Worm (Caenorhabditis elegans) whole organism, early embryonic: ENCODE data around the gene F38E9.1.
"Not testable (repeated sequence)": the region's sequence is repeated elsewhere in the genome, so short reads cannot be mapped to it uniquely, and the experiment has no call there.

ENCODE experiments used
- B0310.2 ChIP-seq: sonication (generic microtip); optimal IDR thresholded peaks from 2 replicates; lab custom pipeline; 2016; ENCODE audit warnings: mild to moderate bottlenecking, missing genetic modification characterization, missing compliant biosample characterization
- F13C5.2 ChIP-seq: sonication (generic microtip); optimal IDR thresholded peaks from 2 replicates; lab custom pipeline; 2017; ENCODE audit warnings: mild to moderate bottlenecking, missing genetic modification characterization, inconsistent platforms, missing compliant biosample characterization
- aly-1 ChIP-seq: sonication (generic microtip); optimal IDR thresholded peaks from 2 replicates; lab custom pipeline; 2016; ENCODE audit warnings: missing genetic modification characterization, missing compliant biosample characterization
- ama-1 ChIP-seq: fragments of 150-350 bp; optimal IDR thresholded peaks from 2 replicates; lab custom pipeline; 2014
- ceh-13 ChIP-seq: fragments of 200-800 bp; sonication (Bioruptor generic); optimal IDR thresholded peaks from 2 replicates; lab custom pipeline; 2018; ENCODE audit warnings: mild to moderate bottlenecking, missing genetic modification characterization, missing compliant biosample characterization
- ceh-36 ChIP-seq: sonication (generic microtip); optimal IDR thresholded peaks from 2 replicates; lab custom pipeline; 2016; ENCODE audit warnings: missing genetic modification characterization, inconsistent platforms, missing compliant biosample characterization
- ets-7 ChIP-seq: sonication (generic microtip); optimal IDR thresholded peaks from 2 replicates; lab custom pipeline; 2016; ENCODE audit warnings: missing genotype, missing genetic modification characterization, missing compliant biosample characterization
- flt-1 ChIP-seq: fragments of 200-800 bp; sonication (Bioruptor generic); IDR thresholded peaks from 2 replicates; pipeline ENCODE4 v1.3.6; 2022; ENCODE audit warnings: missing genetic modification characterization, missing compliant biosample characterization
- hmbx-1 ChIP-seq: sonication (generic microtip); optimal IDR thresholded peaks from 2 replicates; lab custom pipeline; 2016; ENCODE audit warnings: mild to moderate bottlenecking, missing genetic modification characterization, missing compliant biosample characterization
- hmg-4 ChIP-seq: fragments of 200-800 bp; sonication (Bioruptor generic); optimal IDR thresholded peaks from 2 replicates; lab custom pipeline; 2018; ENCODE audit warnings: mild to moderate bottlenecking, missing genetic modification characterization, missing compliant biosample characterization
- hnd-1 ChIP-seq: sonication (generic microtip); optimal IDR thresholded peaks from 2 replicates; lab custom pipeline; 2016; ENCODE audit warnings: missing genetic modification characterization, missing compliant biosample characterization
- pes-1 ChIP-seq: fragments of 200-800 bp; sonication (Bioruptor generic); IDR thresholded peaks from 2 replicates; pipeline ENCODE4 v1.3.6; 2022; ENCODE audit warnings: missing genetic modification reagents, missing genetic modification characterization, missing compliant biosample characterization
- scrt-1 ChIP-seq: fragments of 200-800 bp; sonication (Bioruptor generic); IDR thresholded peaks from 2 replicates; pipeline ENCODE4 v1.3.6; 2022; ENCODE audit warnings: missing genetic modification characterization, missing compliant biosample characterization
- sea-1 ChIP-seq: fragments of 200-800 bp; sonication (Bioruptor generic); conservative IDR thresholded peaks from 2 replicates; pipeline ENCODE4 v1.3.6; 2022; ENCODE audit warnings: missing genetic modification characterization, missing compliant biosample characterization
- tbx-11 ChIP-seq: fragments of 200-800 bp; sonication (Bioruptor generic); IDR thresholded peaks from 2 replicates; pipeline ENCODE4 v1.3.6; 2022; ENCODE audit warnings: missing genetic modification characterization, missing compliant biosample characterization
- tbx-37 ChIP-seq: fragments of 200-800 bp; sonication (Bioruptor generic); conservative IDR thresholded peaks from 2 replicates; pipeline ENCODE4 v1.3.6; 2022; ENCODE audit warnings: missing genetic modification reagents, missing genetic modification characterization, missing compliant biosample characterization
- tra-4 ChIP-seq: sonication (generic microtip); optimal IDR thresholded peaks from 2 replicates; lab custom pipeline; 2017; ENCODE audit warnings: missing genetic modification characterization, missing compliant biosample characterization

The F38E9.1 gene

DNA sequence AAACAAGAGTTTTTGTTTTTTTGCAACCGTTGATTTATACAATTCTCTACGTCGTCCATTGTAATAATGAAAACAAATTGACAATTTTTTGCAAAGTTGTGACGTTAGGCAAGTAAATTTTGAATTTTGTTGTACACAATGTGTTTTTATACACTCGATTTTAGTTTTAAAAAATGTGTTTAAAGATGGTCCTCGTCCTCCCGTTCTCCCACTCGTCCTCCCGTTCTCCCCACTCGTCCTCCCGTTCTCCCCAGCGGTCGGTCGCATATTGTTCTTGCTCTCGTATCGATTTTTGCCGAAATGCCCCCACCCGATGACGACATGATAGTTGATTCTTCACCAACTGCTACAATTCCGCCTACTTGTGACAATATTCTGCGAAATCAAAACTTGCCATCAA lies 19.2 kb upstream of the F38E9.1 start, which contains the start of gene F38E9.4:
Gene F38E9.4, plus strand, starts transcription at position 301 of the 400 bp plus-strand sequence.
- TF ChIP-seq hmbx-1 (tag; lab: Kevin White, UChicago); ets-7 (tag; lab: Kevin White, UChicago); ceh-13 (GFP tag; lab: Kevin White, UChicago): not testable (repeated sequence)

DNA sequence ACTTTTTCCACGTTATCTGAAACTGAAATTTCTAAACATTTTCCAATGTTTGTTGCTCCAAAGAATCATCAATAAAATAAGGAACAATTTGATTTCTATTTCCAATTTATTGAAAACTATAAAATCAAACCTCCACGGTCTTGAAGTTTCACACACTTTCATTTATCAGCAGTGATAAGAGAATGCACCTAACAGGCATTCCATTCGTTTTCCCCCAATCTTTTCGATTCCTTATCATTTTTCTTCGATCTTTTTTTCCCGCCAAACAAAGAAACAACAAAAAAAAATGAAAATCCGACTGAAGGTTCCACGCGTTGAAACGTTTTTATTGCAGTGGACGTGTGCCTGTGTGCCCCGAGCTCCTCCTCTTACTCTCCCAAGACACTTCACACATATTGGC lies 14.2 kb upstream of the F38E9.1 start, which contains the start of gene nas-39:
Gene nas-39, plus strand, starts transcription at position 269 of the 400 bp plus-strand sequence.
- no peak for TF ChIP-seq tbx-37
- no peak for TF ChIP-seq flt-1 (GFP tag; lab: Robert Waterston, UW)
- TF ChIP-seq sea-1, result no peak
- TF ChIP-seq ets-7 (tag; lab: Kevin White, UChicago), result no peak
- no peak for TF ChIP-seq pes-1 (GFP tag; lab: Robert Waterston, UW)
- TF ChIP-seq B0310.2 (tag; lab: Kevin White, UChicago), result no peak
- TF ChIP-seq F13C5.2 (tag; lab: Kevin White, UChicago), result no peak
- TF ChIP-seq scrt-1, result no peak
- no peak for TF ChIP-seq hmbx-1 (tag; lab: Kevin White, UChicago)
- no peak for TF ChIP-seq ceh-13 (GFP tag; lab: Kevin White, UChicago)
- TF ChIP-seq hmg-4 (GFP tag; lab: Kevin White, UChicago), result no peak
- TF ChIP-seq hnd-1 (tag; lab: Kevin White, UChicago), result no peak
- TF ChIP-seq aly-1 (tag; lab: Kevin White, UChicago), result no peak
- TF ChIP-seq ama-1, result no peak
- TF ChIP-seq tra-4 (tag; lab: Kevin White, UChicago), result no peak
- TF ChIP-seq tbx-11, result no peak
- no peak for TF ChIP-seq ceh-36 (tag; lab: Kevin White, UChicago)

DNA sequence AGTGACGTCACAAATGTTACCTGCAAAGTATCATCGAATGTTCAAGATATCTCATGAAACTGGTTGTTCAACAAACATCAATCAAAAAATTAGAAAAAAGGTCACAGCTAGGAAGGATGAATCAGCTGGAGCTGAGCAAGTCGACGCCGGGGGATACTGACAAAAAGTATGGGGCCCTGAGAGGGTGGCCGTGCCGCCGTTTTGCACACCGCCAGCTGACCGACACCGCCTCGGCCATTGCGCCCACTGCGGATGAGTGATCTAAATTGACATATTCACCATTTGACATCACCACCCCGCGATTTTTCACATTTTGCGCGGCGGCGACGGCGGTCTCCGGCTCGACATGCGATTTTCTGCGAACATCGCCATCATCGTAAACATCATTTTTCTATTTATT lies 13.7 kb upstream of the F38E9.1 start:
- no peak for TF ChIP-seq ceh-36 (tag; lab: Kevin White, UChicago)
- peak; percentile 48 for TF ChIP-seq hmg-4 (GFP tag; lab: Kevin White, UChicago)

DNA sequence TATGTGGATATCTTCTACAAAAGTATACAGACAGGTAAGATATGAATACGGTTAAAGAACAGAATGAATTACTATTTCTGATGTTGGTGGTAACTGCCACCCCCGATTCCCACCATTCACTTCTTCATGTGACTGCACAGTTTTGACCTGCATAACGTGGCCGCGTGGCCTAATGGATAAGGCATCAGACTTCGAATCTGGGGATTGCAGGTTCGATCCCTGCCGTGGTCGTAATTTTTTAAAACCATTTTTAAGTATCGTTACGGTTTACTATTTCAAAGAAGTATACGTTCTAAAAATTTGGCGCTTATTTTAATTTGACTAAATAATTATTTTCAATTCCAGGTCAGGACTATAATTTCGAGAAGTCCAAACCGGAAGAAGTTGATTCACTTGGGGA lies 9.5 kb upstream of the F38E9.1 start:
- no peak for TF ChIP-seq scrt-1
- no peak for TF ChIP-seq ets-7 (tag; lab: Kevin White, UChicago)
- TF ChIP-seq tra-4 (tag; lab: Kevin White, UChicago), result no peak
- TF ChIP-seq pes-1 (GFP tag; lab: Robert Waterston, UW), result peak; percentile 33; the same call in 1 of the 2 replicates
- TF ChIP-seq F13C5.2 (tag; lab: Kevin White, UChicago), result no peak
- TF ChIP-seq flt-1 (GFP tag; lab: Robert Waterston, UW), result peak; percentile 41; the same call in 1 of the 2 replicates
- TF ChIP-seq ceh-36 (tag; lab: Kevin White, UChicago), result no peak
- no peak for TF ChIP-seq ama-1
- TF ChIP-seq hnd-1 (tag; lab: Kevin White, UChicago), result no peak
- no peak for TF ChIP-seq aly-1 (tag; lab: Kevin White, UChicago)
- TF ChIP-seq tbx-37, result no peak
- TF ChIP-seq sea-1, result no peak

DNA sequence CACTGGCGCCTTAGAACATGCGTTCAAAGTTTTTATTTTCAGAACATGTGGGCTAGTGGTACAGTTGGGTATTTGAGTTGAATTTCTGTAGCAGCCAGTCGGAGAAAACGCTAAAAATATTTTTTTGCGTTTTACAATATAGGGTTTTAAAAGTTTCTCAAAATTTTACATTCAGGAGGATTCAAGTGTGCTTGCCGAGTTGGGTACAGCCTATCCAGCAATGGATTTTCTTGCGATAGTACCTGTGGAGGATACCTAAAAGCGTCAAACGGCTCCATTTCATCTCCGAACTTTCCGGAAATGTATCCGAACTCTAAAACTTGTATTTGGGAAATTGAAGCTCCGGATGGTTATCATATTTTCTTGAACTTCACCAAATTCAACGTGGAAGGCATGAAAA lies 4.7 kb upstream of the F38E9.1 start:
- TF ChIP-seq ceh-13 (GFP tag; lab: Kevin White, UChicago) (no peak), ceh-36 (tag; lab: Kevin White, UChicago) (no peak), flt-1 (GFP tag; lab: Robert Waterston, UW) (no peak), ama-1 (no peak), sea-1 (no peak), tra-4 (tag; lab: Kevin White, UChicago) (no peak), hmg-4 (GFP tag; lab: Kevin White, UChicago) (no peak), tbx-11 (no peak), pes-1 (GFP tag; lab: Robert Waterston, UW) (no peak), scrt-1 (no peak), tbx-37 (no peak), B0310.2 (tag; lab: Kevin White, UChicago) (no peak)

DNA sequence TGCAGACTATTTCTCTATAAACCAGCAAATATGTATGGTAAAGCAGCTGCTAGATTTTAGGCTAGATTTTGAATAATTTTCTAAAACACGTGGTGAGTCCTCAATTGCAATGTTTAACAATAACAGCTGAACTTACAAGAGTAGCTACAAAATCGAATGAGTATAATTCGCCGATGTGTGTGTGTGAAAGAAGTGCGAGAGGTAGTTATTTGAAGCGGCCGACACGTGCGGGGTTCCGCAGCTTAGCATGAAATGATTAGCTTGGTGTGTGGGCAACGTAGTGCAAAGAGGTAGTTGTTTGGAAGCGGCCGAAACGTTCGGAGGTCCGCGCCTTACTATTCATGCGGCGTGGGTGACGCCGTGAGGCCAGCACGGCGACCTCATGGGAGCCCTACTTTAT lies 2.0 kb upstream of the F38E9.1 start:
- TF ChIP-seq hmbx-1 (tag; lab: Kevin White, UChicago) (no peak), pes-1 (GFP tag; lab: Robert Waterston, UW) (no peak), ceh-13 (GFP tag; lab: Kevin White, UChicago) (no peak), tra-4 (tag; lab: Kevin White, UChicago) (no peak), sea-1 (no peak), ets-7 (tag; lab: Kevin White, UChicago) (no peak), aly-1 (tag; lab: Kevin White, UChicago) (no peak)

DNA sequence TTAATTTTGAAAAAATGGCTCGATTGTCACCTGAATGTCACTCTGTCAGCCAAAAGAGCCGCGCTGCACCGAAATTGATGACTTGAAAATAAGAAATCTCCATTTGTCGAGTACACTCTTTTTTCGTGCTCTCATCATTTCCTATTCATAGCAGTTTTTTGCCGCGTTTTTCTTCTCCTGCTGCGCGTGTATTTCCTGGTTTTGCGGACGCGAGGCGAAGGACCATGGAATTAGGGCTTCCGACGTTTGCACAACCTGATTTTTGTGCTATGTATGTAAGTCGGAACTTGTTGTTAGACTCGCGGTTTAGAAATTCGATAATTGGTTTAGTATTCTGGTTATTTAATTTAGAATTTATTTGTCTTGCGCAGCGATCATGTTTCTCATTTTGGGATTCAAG lies 9.4 kb downstream of the F38E9.1 start:
- TF ChIP-seq pes-1 (GFP tag; lab: Robert Waterston, UW) (no peak), flt-1 (GFP tag; lab: Robert Waterston, UW) (no peak)

DNA sequence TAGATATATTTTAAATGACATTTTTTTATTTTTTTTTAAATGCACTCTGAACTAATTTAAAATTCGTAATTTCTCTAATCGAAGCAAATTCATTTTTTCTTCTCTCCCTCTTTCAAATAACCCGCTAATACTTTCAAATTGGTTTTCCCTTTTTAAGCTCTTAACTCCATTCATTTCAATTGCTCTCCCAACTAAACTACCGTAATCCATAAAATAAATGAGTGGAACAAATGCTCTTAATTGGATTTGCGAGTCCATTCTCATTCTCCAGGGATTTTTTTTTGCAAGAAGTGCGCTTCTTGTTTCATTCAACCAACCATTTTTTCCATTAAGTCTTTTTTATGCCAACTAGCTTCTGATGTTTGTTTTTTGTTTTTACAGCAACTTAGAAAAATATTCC lies 10.2 kb downstream of the F38E9.1 start:
- TF ChIP-seq pes-1 (GFP tag; lab: Robert Waterston, UW), result no peak
- no peak for TF ChIP-seq hnd-1 (tag; lab: Kevin White, UChicago)
- TF ChIP-seq tra-4 (tag; lab: Kevin White, UChicago), result no peak
- no peak for TF ChIP-seq sea-1
- TF ChIP-seq ets-7 (tag; lab: Kevin White, UChicago), result no peak
- TF ChIP-seq hmg-4 (GFP tag; lab: Kevin White, UChicago), result no peak
- no peak for TF ChIP-seq flt-1 (GFP tag; lab: Robert Waterston, UW)

DNA sequence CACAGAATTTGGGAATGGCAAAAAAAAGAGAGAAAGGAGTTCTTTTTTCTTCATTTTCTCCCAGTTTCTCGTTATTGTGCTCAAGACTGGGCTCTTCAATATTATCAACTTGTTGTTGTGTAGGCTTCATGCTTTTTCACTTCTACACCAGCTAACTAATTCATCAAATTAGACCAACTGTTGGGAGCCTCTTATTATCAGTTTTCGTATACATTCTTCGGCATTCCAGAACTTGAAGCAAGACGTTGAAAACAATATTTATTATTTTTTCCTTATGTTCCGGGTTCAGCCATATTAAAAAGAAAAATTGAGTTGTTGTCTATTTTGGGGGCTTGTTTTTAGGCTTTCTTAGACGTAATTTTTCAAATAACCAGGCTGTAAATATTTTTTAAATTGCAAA lies 12.1 kb downstream of the F38E9.1 start:
- TF ChIP-seq hmg-4 (GFP tag; lab: Kevin White, UChicago) (no peak), B0310.2 (tag; lab: Kevin White, UChicago) (no peak), pes-1 (GFP tag; lab: Robert Waterston, UW) (no peak), ceh-36 (tag; lab: Kevin White, UChicago) (no peak), hmbx-1 (tag; lab: Kevin White, UChicago) (no peak), F13C5.2 (tag; lab: Kevin White, UChicago) (no peak), ama-1 (no peak), tbx-11 (no peak), flt-1 (GFP tag; lab: Robert Waterston, UW) (no peak), hnd-1 (tag; lab: Kevin White, UChicago) (no peak), scrt-1 (no peak), tra-4 (tag; lab: Kevin White, UChicago) (no peak), tbx-37 (no peak), ceh-13 (GFP tag; lab: Kevin White, UChicago) (no peak)
